Worm (Caenorhabditis elegans) whole organism, L2 larva: Measurements from ENCODE around the gene M176.5.
A peak's percentile ranks its signal among the peaks of the same experiment; 100 is the strongest.
"Not testable (repeated sequence)": the region's sequence is repeated elsewhere in the genome, so short reads cannot be mapped to it uniquely, and the experiment has no call there.

Experiments
- C34F6.9 ChIP-seq: fragments of 150-350 bp; optimal IDR thresholded peaks from 2 replicates; lab custom pipeline; 2014; ENCODE audit warnings: missing biosample characterization, missing genetic modification characterization
- F13H6.1 ChIP-seq: sonication (generic microtip); optimal IDR thresholded peaks from 2 replicates; lab custom pipeline; 2016; ENCODE audit warnings: missing genetic modification characterization, missing compliant biosample characterization
- R02D3.7 ChIP-seq: fragments of 150-350 bp; optimal IDR thresholded peaks from 2 replicates; lab custom pipeline; 2014; ENCODE audit warnings: missing biosample characterization, missing genetic modification characterization
- aly-2 ChIP-seq: fragments of 150-350 bp; optimal IDR thresholded peaks from 2 replicates; lab custom pipeline; 2014; ENCODE audit warnings: missing biosample characterization, missing genetic modification characterization
- blmp-1 ChIP-seq: sonication (generic microtip); optimal IDR thresholded peaks from 2 replicates; lab custom pipeline; 2017; ENCODE audit warnings: missing genetic modification characterization, mild to moderate bottlenecking, missing compliant biosample characterization, antibody characterized with exemption, moderate library complexity; ENCODE audit not compliant: insufficient read depth
- ceh-16 ChIP-seq: fragments of 150-350 bp; optimal IDR thresholded peaks from 2 replicates; lab custom pipeline; 2014; ENCODE audit warnings: missing biosample characterization, missing genetic modification characterization
- crh-2 ChIP-seq: sonication (generic microtip); optimal IDR thresholded peaks from 2 replicates; lab custom pipeline; 2017; ENCODE audit warnings: missing biosample characterization, missing genetic modification characterization
- egl-27 ChIP-seq: sonication (generic microtip); optimal IDR thresholded peaks from 3 replicates; lab custom pipeline; 2017; ENCODE audit warnings: missing biosample characterization, missing genetic modification reagents, missing genetic modification characterization
- elt-3 ChIP-seq: sonication (generic microtip); optimal IDR thresholded peaks from 2 replicates; lab custom pipeline; 2017; ENCODE audit warnings: missing biosample characterization, missing genetic modification characterization
- fos-1 ChIP-seq: fragments of 150-350 bp; optimal IDR thresholded peaks from 2 replicates; lab custom pipeline; 2014; ENCODE audit warnings: missing biosample characterization, missing genetic modification characterization
- lin-39 ChIP-seq: fragments of 150-350 bp; optimal IDR thresholded peaks from 2 replicates; lab custom pipeline; 2014; ENCODE audit warnings: missing biosample characterization, missing genetic modification reagents, missing genetic modification characterization
- mdl-1 ChIP-seq, 2 experiments: fragments of 150-350 bp in 1 of 2; sonication (generic microtip) in 1 of 2; optimal IDR thresholded peaks; 2 replicates each; lab custom pipeline; 2017; ENCODE audit warnings: missing biosample characterization in 2 of 2, missing genetic modification characterization in 2 of 2
- nhr-129 ChIP-seq: fragments of 150-350 bp; optimal IDR thresholded peaks from 2 replicates; lab custom pipeline; 2014; ENCODE audit warnings: missing biosample characterization, missing genetic modification characterization
- nhr-23 ChIP-seq: fragments of 150-350 bp; optimal IDR thresholded peaks from 2 replicates; lab custom pipeline; 2014; ENCODE audit warnings: missing biosample characterization, missing genetic modification reagents, missing genetic modification characterization
- nhr-6 ChIP-seq: fragments of 150-350 bp; optimal IDR thresholded peaks from 2 replicates; lab custom pipeline; 2014; ENCODE audit warnings: missing biosample characterization, missing genetic modification characterization
- nhr-77 ChIP-seq: fragments of 150-350 bp; optimal IDR thresholded peaks from 2 replicates; lab custom pipeline; 2014; ENCODE audit warnings: missing biosample characterization, missing genetic modification characterization
- sem-4 ChIP-seq: fragments of 150-350 bp; optimal IDR thresholded peaks from 2 replicates; lab custom pipeline; 2014; ENCODE audit warnings: missing biosample characterization, missing genetic modification reagents, missing genetic modification characterization
- skn-1 ChIP-seq: sonication (generic microtip); optimal IDR thresholded peaks from 2 replicates; lab custom pipeline; 2017; ENCODE audit warnings: missing biosample characterization, missing genetic modification characterization
- sma-3 ChIP-seq: sonication (generic microtip); optimal IDR thresholded peaks from 2 replicates; lab custom pipeline; 2016; ENCODE audit warnings: missing genetic modification reagents, missing genetic modification characterization, missing compliant biosample characterization
- sma-9 ChIP-seq, 2 experiments: fragments of 150-350 bp in 1 of 2; sonication (generic microtip) in 1 of 2; optimal IDR thresholded peaks; 2 replicates each; lab custom pipeline; 2014 to 2016; ENCODE audit warnings: missing genetic modification characterization in 2 of 2, mild to moderate bottlenecking in 1 of 2, missing biosample characterization in 1 of 2, missing compliant biosample characterization in 1 of 2, missing genetic modification reagents in 1 of 2, moderate library complexity in 1 of 2
- snpc-4 ChIP-seq: fragments of 150-350 bp; optimal IDR thresholded peaks from 2 replicates; lab custom pipeline; 2014; ENCODE audit warnings: missing biosample characterization, missing genetic modification characterization
- unc-62 ChIP-seq: fragments of 150-350 bp; optimal IDR thresholded peaks from 2 replicates; lab custom pipeline; 2014; ENCODE audit warnings: missing biosample characterization, missing genetic modification reagents, missing genetic modification characterization
- zag-1 ChIP-seq: fragments of 150-350 bp; optimal IDR thresholded peaks from 2 replicates; lab custom pipeline; 2014; ENCODE audit warnings: missing biosample characterization, missing genetic modification characterization
- ztf-1 ChIP-seq: fragments of 200-800 bp; sonication (Bioruptor generic); conservative IDR thresholded peaks from 2 replicates; pipeline ENCODE4 v1.3.6; 2022; ENCODE audit warnings: missing genetic modification characterization, missing compliant biosample characterization
- ztf-11 ChIP-seq: sonication (generic microtip); optimal IDR thresholded peaks from 2 replicates; lab custom pipeline; 2017; ENCODE audit warnings: missing biosample characterization, missing genetic modification characterization
- ztf-4 ChIP-seq: fragments of 150-350 bp; optimal IDR thresholded peaks from 2 replicates; lab custom pipeline; 2014; ENCODE audit warnings: missing biosample characterization, missing genetic modification characterization

The M176.5 gene

DNA sequence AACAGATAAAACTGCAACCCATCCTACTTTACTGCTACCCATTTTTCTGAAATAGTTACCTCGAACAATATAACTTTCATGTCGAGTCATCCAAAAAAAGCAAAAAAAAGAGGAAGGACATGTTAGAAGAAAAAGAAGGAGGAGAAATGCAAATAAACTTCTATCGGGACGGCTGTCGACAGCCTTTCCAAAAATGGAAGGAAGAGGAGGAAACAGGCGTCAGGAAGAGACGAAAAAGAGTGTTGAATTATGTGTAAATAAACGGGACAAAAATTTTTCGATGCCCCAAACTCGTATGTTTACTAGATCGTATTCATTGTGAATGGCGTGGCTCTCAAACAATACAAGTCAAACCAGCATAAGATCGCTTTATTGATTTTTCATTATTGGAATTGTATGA, at the start of gene M176.5:
Gene M176.5 (minus strand): TSS at position 101 of the 400 bp plus-strand sequence.
- TF ChIP-seq nhr-23 (no peak), ztf-4 (tag; lab: Kevin White, UChicago) (no peak), egl-27 (tag; lab: Kevin White, UChicago) (no peak), ceh-16 (tag; lab: Kevin White, UChicago) (no peak), F13H6.1 (tag; lab: Kevin White, UChicago) (peak; percentile 15), nhr-6 (tag; lab: Kevin White, UChicago) (no peak), sma-3 (GFP tag; lab: Kevin White, UChicago) (no peak), snpc-4 (no peak)

DNA sequence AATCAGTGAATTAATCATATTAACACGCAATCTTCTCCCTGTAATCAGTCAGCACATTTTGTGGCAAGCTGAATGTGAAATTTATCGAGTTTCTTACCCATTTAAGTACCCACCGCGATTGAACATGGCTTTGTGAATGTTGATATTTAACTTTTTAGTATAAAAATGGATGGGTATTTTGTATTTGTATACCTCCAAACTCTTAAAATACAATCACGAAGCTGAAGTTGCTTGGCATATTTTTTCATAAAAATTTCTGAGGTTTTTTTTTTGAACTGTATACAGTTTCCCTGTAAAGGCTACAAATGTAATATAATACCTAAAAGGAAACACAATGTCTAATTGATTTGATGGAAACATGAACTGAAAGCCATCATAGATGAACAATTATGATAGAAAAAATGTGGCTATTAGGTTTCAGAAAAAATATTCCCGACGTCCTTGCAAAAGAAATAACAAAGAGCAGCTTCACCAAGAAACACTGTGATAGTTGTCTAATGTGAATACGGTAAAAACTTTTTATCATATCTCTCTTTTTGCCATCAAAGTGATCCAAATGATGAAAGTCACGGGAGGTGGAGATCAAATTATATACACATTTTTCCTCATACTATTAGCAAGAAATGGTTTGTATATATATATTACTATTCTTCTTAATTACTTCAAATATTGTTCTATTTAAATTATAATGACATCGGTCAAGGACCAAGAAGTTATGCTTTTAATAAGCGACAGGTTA, 47.0 kb upstream of the M176.5 start, which contains the start of the genes chil-25 and chil-26:
Gene chil-25 (minus strand): TSS at position 101 of the 739 bp plus-strand sequence.
Gene chil-26 (plus strand): TSS at position 689 of the 739 bp plus-strand sequence.
- no peak for TF ChIP-seq egl-27 (tag; lab: Kevin White, UChicago)
- no peak for TF ChIP-seq ztf-1 (GFP tag; lab: Robert Waterston, UW)
- no peak for TF ChIP-seq ztf-11 (tag; lab: Kevin White, UChicago)
- TF ChIP-seq lin-39 (tag; lab: Kevin White, UChicago), result no peak
- no peak for TF ChIP-seq ceh-16 (tag; lab: Kevin White, UChicago)
- no peak for TF ChIP-seq fos-1 (tag; lab: Kevin White, UChicago)
- no peak for TF ChIP-seq skn-1 (tag; lab: Kevin White, UChicago)
- no peak for TF ChIP-seq zag-1 (tag; lab: Kevin White, UChicago)

DNA sequence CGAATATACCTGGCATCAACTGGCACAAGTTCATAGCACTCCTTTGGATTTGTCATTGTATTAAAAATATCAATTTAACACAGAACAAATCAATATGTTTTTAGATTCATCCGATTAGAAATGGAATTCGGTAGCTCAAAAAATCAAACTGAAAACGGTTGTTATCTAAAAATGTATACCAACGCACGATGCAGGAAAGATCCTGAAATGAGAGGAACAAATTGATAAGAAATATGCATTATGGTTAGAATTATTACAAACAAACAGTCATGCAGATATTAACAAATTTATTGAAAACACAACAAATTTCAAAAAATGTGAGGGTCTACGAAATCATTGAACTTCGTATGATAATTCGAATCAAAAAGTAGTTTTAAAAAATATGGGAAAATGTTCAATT, 42.5 kb upstream of the M176.5 start, which contains the start of gene T19H5.6:
Gene T19H5.6 (minus strand): TSS at position 195 of the 400 bp plus-strand sequence.
- TF ChIP-seq nhr-129, result no peak
- TF ChIP-seq ztf-4 (tag; lab: Kevin White, UChicago), result no peak
- no peak for TF ChIP-seq sma-3 (GFP tag; lab: Kevin White, UChicago)
- no peak for TF ChIP-seq blmp-1
- TF ChIP-seq fos-1 (tag; lab: Kevin White, UChicago), result peak; percentile 59

DNA sequence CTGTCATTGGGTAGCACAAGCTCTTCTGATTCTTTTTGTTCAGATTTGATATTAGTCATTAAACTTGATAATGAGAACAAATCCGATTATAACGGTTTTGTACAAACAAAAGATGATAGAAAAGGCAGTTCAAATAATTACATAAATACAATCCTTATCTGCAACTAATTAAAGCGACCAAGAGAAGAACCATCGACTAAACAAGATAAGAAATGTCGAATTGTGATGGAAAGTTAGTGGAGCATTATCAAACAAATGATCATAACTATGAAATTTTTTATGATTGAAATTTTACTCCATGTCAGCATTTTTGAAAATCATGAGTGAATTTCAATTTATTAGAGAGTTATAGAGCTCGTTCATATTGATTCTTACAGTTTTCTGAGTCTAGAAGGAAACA, 40.9 kb upstream of the M176.5 start, which contains the start of gene chil-23:
Gene chil-23 (minus strand): TSS at position 198 of the 400 bp plus-strand sequence.
- no peak for TF ChIP-seq elt-3 (tag; lab: Kevin White, UChicago)
- no peak for TF ChIP-seq lin-39 (tag; lab: Kevin White, UChicago)
- peak; percentile 48 for TF ChIP-seq skn-1 (tag; lab: Kevin White, UChicago)
- peak; percentile 89 for TF ChIP-seq fos-1 (tag; lab: Kevin White, UChicago)
- no peak for TF ChIP-seq nhr-77 (tag; lab: Kevin White, UChicago)
- peak; percentile 60 for TF ChIP-seq sma-9 (GFP tag; optimal IDR thresholded peaks at IDR 0.05; lab: Kevin White, UChicago)
- no peak for TF ChIP-seq sma-9 (tag; optimal IDR thresholded peaks at IDR 0.05; lab: Kevin White, UChicago)
- no peak for TF ChIP-seq ztf-4 (tag; lab: Kevin White, UChicago)
- no peak for TF ChIP-seq aly-2 (tag; lab: Kevin White, UChicago)
- TF ChIP-seq crh-2 (tag; lab: Kevin White, UChicago), result peak; percentile 23

DNA sequence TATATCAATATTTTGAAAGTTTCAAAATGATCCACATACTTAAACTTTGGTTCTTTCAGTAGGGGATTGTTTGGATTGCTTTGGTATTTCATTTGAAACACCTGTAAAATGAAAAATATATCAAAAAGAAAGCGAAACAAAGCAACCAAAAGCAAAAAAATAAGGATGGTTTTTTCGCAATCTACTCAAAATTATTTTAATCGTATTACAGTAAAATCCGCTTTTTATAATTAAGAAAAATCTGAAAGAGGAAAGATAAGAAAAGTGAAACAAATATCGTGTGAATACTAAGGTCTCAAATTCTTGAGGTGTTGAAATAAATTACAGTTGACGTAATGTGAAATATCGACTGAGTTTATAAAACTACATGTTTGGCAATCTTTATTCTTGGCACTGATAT, 38.6 kb upstream of the M176.5 start, which contains the start of gene chil-22:
Gene chil-22 (minus strand): TSS at position 101 of the 400 bp plus-strand sequence.
- TF ChIP-seq unc-62, result no peak
- TF ChIP-seq R02D3.7, result no peak
- TF ChIP-seq zag-1 (tag; lab: Kevin White, UChicago), result no peak
- no peak for TF ChIP-seq fos-1 (tag; lab: Kevin White, UChicago)
- no peak for TF ChIP-seq mdl-1 (tag; optimal IDR thresholded peaks at IDR 0.05; lab: Kevin White, UChicago)
- TF ChIP-seq sem-4 (tag; lab: Kevin White, UChicago), result no peak

DNA sequence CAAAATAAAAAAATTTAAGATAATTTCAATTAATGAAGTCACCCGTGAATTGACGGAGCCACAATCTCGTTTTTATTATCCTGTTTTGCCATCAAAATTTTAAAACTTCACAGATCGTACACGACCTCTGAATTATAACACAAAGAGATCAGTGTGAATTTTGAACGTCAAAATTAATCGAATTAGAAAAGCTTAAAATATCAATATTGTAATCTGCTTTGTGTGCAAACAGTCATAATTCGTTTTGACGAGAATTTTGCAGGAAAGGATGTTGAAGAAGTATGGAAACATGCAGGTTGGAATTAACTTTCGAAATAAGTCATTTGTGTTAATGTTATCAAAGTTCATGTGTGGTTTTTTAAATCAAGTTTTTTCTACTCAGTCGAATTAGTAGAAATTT, 34.3 kb upstream of the M176.5 start, which contains the start of gene chil-21:
Gene chil-21 (minus strand): TSS at position 101 of the 400 bp plus-strand sequence.
- TF ChIP-seq nhr-23; C34F6.9 (tag; lab: Kevin White, UChicago); nhr-6 (tag; lab: Kevin White, UChicago): not testable (repeated sequence)
